Worm (Caenorhabditis elegans): ENCODE data around the gene T19C3.5.

DNA sequence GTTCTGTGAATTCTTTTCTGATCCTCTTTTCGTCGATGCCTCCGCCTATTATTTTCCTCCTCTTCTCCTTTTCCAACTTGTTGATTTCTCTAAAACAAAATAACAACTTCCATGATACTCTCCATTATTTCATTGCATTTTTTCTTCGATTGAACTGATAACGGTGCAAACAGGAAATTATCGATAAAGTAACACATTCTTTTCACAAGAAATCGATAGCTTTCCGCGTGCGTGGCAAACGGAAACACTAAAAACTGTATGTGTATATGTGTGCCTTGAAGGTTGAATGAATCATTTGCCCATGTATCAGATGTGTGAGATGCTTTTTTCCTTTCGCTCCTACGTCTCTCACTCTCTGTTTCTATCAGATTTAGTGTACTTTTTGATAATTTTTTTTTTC, 23.8 kb upstream of the T19C3.5 start:
- TF ChIP-seq fkh-10 (GFP tag; optimal IDR thresholded peaks at IDR 0.05), result no peak
- no peak for TF ChIP-seq nhr-11 (tag; optimal IDR thresholded peaks at IDR 0.05)

Measured in whole organism, L3 larva.